Fruit fly (Drosophila melanogaster) whole organism, adult: ENCODE measurements around the gene CG8369.

Source experiments
- CG5204 ChIP-seq: fragments of 200-800 bp; sonication (Bioruptor generic); optimal IDR thresholded peaks from 2 replicates; lab custom pipeline; 2016; ENCODE audit warnings: missing biosample characterization, missing genetic modification characterization
- bab1 ChIP-seq: fragments of 200-800 bp; sonication (Bioruptor generic); optimal IDR thresholded peaks from 3 replicates; lab custom pipeline; 2019; ENCODE audit warnings: missing biosample characterization, mild to moderate bottlenecking, missing genetic modification characterization, moderate library complexity
- kay ChIP-seq: fragments of 200-800 bp; sonication (Bioruptor generic); peaks from one replicate; lab custom pipeline; 2016; ENCODE audit warnings: missing biosample characterization, missing genetic modification characterization, borderline replicate concordance
- toe ChIP-seq: fragments of 200-800 bp; sonication (Bioruptor generic); optimal IDR thresholded peaks from 2 replicates; lab custom pipeline; 2016; ENCODE audit warnings: missing biosample characterization, missing genetic modification characterization

- TF ChIP-seq kay (no peak), CG5204 (GFP tag; lab: Kevin White, UChicago) (no peak), bab1 (no peak), toe (GFP tag; lab: Kevin White, UChicago) (no peak)
Measured at dm6 chr3R:8793726-8794125, 28.1 kb upstream of the CG8369 start.
